Fruit fly (Drosophila melanogaster) whole organism, embryonic: Measurements from ENCODE around the gene CG6415.

Experiments used
- Atf3 ChIP-seq: fragments of 200-800 bp; sonication (Bioruptor generic); optimal IDR thresholded peaks from 3 replicates; lab custom pipeline; 2016; ENCODE audit warnings: missing biosample characterization, missing genetic modification characterization
- Atf6 ChIP-seq: fragments of 200-800 bp; sonication (Bioruptor generic); IDR thresholded peaks from 2 replicates; pipeline ENCODE4 v1.3.6; 2022; ENCODE audit warnings: missing biosample characterization, missing genetic modification characterization
- B-H1 ChIP-seq: fragments of 200-800 bp; sonication (Bioruptor generic); IDR thresholded peaks from 3 replicates; pipeline ENCODE4 v1.3.6; 2022; ENCODE audit warnings: missing biosample characterization, missing genetic modification characterization
- CG10321 ChIP-seq: fragments of 200-800 bp; sonication (Bioruptor generic); IDR thresholded peaks from 2 replicates; pipeline ENCODE4 v1.3.6; 2022; ENCODE audit warnings: missing biosample characterization, missing genetic modification characterization
- CG10366 ChIP-seq: fragments of 200-800 bp; sonication (Bioruptor generic); IDR thresholded peaks from 2 replicates; pipeline ENCODE4 v1.3.6; 2022; ENCODE audit warnings: missing biosample characterization, missing genetic modification characterization
- CG11504 ChIP-seq: fragments of 200-800 bp; sonication (Bioruptor generic); optimal IDR thresholded peaks from 3 replicates; lab custom pipeline; 2019; ENCODE audit warnings: missing biosample characterization, mild to moderate bottlenecking, missing genetic modification characterization, moderate library complexity
- CG1233 ChIP-seq: fragments of 200-800 bp; sonication (Bioruptor generic); optimal IDR thresholded peaks from 4 replicates; lab custom pipeline; 2018; ENCODE audit warnings: missing biosample characterization, mild to moderate bottlenecking, missing genetic modification characterization
- CG12942 ChIP-seq: fragments of 200-800 bp; sonication (Bioruptor generic); optimal IDR thresholded peaks from 3 replicates; lab custom pipeline; 2016; ENCODE audit warnings: missing biosample characterization, missing genetic modification characterization
- CG14667 ChIP-seq: fragments of 200-800 bp; sonication (Bioruptor generic); IDR thresholded peaks from 2 replicates; pipeline ENCODE4 v1.3.6; 2022; ENCODE audit warnings: missing biosample characterization, missing genetic modification characterization
- CG15269 ChIP-seq: fragments of 200-800 bp; sonication (Bioruptor generic); optimal IDR thresholded peaks from 2 replicates; lab custom pipeline; 2018; ENCODE audit warnings: missing biosample characterization, mild to moderate bottlenecking, missing genetic modification characterization, moderate library complexity
- CG16779 ChIP-seq: fragments of 200-800 bp; sonication (Bioruptor generic); IDR thresholded peaks from 2 replicates; pipeline ENCODE4 v1.3.6; 2022; ENCODE audit warnings: missing biosample characterization, missing genetic modification characterization
- CG17359 ChIP-seq: fragments of 200-800 bp; sonication (Bioruptor generic); optimal IDR thresholded peaks from 3 replicates; lab custom pipeline; 2018; ENCODE audit warnings: missing biosample characterization, mild to moderate bottlenecking, missing genetic modification characterization, moderate library complexity
- CG18764 ChIP-seq: fragments of 200-800 bp; sonication (Bioruptor generic); optimal IDR thresholded peaks from 3 replicates; lab custom pipeline; 2016; ENCODE audit warnings: missing biosample characterization, missing genetic modification characterization
- CG2678 ChIP-seq: fragments of 200-800 bp; sonication (Bioruptor generic); optimal IDR thresholded peaks from 3 replicates; lab custom pipeline; 2019; ENCODE audit warnings: missing biosample characterization, mild to moderate bottlenecking, missing genetic modification characterization, moderate library complexity
- CG32532 ChIP-seq: fragments of 200-800 bp; sonication (Bioruptor generic); IDR thresholded peaks from 2 replicates; pipeline ENCODE4 v1.3.6; 2022; ENCODE audit warnings: missing biosample characterization, missing genetic modification characterization
- CG3281 ChIP-seq: fragments of 200-800 bp; sonication (Bioruptor generic); optimal IDR thresholded peaks from 3 replicates; lab custom pipeline; 2017; ENCODE audit warnings: missing biosample characterization, mild to moderate bottlenecking, missing genetic modification characterization
- CG6813 ChIP-seq: fragments of 200-800 bp; sonication (Bioruptor generic); optimal IDR thresholded peaks from 2 replicates; lab custom pipeline; 2017; ENCODE audit warnings: missing biosample characterization, missing genetic modification characterization, mild to moderate bottlenecking, moderate library complexity, missing genetic modification reagents
- CG8089 ChIP-seq: fragments of 200-800 bp; sonication (Bioruptor generic); optimal IDR thresholded peaks from 3 replicates; lab custom pipeline; 2016; ENCODE audit warnings: missing biosample characterization, missing genetic modification characterization
- CG9797 ChIP-seq: fragments of 200-800 bp; sonication (Bioruptor generic); optimal IDR thresholded peaks from 3 replicates; lab custom pipeline; 2018; ENCODE audit warnings: missing biosample characterization, mild to moderate bottlenecking, missing genetic modification characterization
- CG9932 ChIP-seq: fragments of 200-800 bp; sonication (Bioruptor generic); IDR thresholded peaks from 2 replicates; pipeline ENCODE4 v1.3.6; 2022; ENCODE audit warnings: missing biosample characterization, missing genetic modification characterization
- D19B ChIP-seq: fragments of 200-800 bp; sonication (Bioruptor generic); optimal IDR thresholded peaks from 2 replicates; lab custom pipeline; 2017; ENCODE audit warnings: missing biosample characterization, mild to moderate bottlenecking, missing genetic modification characterization
- Doc3 ChIP-seq: fragments of 200-800 bp; sonication (Bioruptor generic); IDR thresholded peaks from 3 replicates; pipeline ENCODE4 v1.3.6; 2022; ENCODE audit warnings: missing biosample characterization, missing genetic modification characterization; ENCODE audit not compliant: partially characterized antibody
- Ets65A ChIP-seq: fragments of 200-800 bp; sonication (Bioruptor generic); peaks from one replicate; lab custom pipeline; 2016; ENCODE audit warnings: missing biosample characterization, missing genetic modification characterization
- Fer2 ChIP-seq: fragments of 200-800 bp; sonication (Bioruptor generic); optimal IDR thresholded peaks from 2 replicates; lab custom pipeline; 2018; ENCODE audit warnings: missing biosample characterization, mild to moderate bottlenecking, missing genetic modification characterization, moderate library complexity
- Fer3 ChIP-seq: fragments of 200-800 bp; sonication (Bioruptor generic); optimal IDR thresholded peaks from 2 replicates; lab custom pipeline; 2018; ENCODE audit warnings: missing biosample characterization, mild to moderate bottlenecking, missing genetic modification characterization, moderate library complexity
- MESR4 ChIP-seq: fragments of 200-800 bp; sonication (Bioruptor generic); optimal IDR thresholded peaks from 2 replicates; lab custom pipeline; 2018; ENCODE audit warnings: missing biosample characterization, mild to moderate bottlenecking, missing genetic modification characterization, moderate library complexity
- Med ChIP-seq: fragments of 200-800 bp; sonication (Bioruptor generic); peaks from one replicate; lab custom pipeline; 2016; ENCODE audit warnings: missing biosample characterization, missing genetic modification characterization, mild to moderate bottlenecking, inconsistent platforms, moderate library complexity
- Meics ChIP-seq: fragments of 200-800 bp; sonication (Bioruptor generic); optimal IDR thresholded peaks from 2 replicates; lab custom pipeline; 2017; ENCODE audit warnings: missing biosample characterization, mild to moderate bottlenecking, missing genetic modification characterization
- Sox102F ChIP-seq: fragments of 200-800 bp; sonication (Bioruptor generic); optimal IDR thresholded peaks from 2 replicates; lab custom pipeline; 2018; ENCODE audit warnings: missing biosample characterization, mild to moderate bottlenecking, missing genetic modification characterization, moderate library complexity
- Taf1 ChIP-seq: fragments of 200-800 bp; sonication (Bioruptor generic); IDR thresholded peaks from 2 replicates; pipeline ENCODE4 v1.3.6; 2022; ENCODE audit warnings: missing biosample characterization, missing genetic modification characterization
- ato ChIP-seq: fragments of 200-800 bp; sonication (Bioruptor generic); IDR thresholded peaks from 2 replicates; pipeline ENCODE4 v1.3.6; 2022; ENCODE audit warnings: missing biosample characterization, missing genetic modification characterization; ENCODE audit not compliant: partially characterized antibody
- bbx ChIP-seq: fragments of 200-800 bp; sonication (Bioruptor generic); IDR thresholded peaks from 2 replicates; pipeline ENCODE4 v1.3.6; 2022; ENCODE audit warnings: missing biosample characterization, missing genetic modification characterization; ENCODE audit not compliant: partially characterized antibody
- btn ChIP-seq: fragments of 200-800 bp; sonication (Bioruptor generic); optimal IDR thresholded peaks from 2 replicates; lab custom pipeline; 2016; ENCODE audit warnings: missing biosample characterization, missing genetic modification characterization
- fd102C ChIP-seq: fragments of 200-800 bp; sonication (Bioruptor generic); optimal IDR thresholded peaks from 2 replicates; lab custom pipeline; 2018; ENCODE audit warnings: missing biosample characterization, mild to moderate bottlenecking, missing genetic modification characterization, moderate library complexity
- gem ChIP-seq: fragments of 200-800 bp; sonication (Bioruptor generic); optimal IDR thresholded peaks from 2 replicates; lab custom pipeline; 2019; ENCODE audit warnings: missing biosample characterization, mild to moderate bottlenecking, missing genetic modification characterization, moderate library complexity
- gfzf ChIP-seq: fragments of 200-800 bp; sonication (Bioruptor generic); optimal IDR thresholded peaks from 2 replicates; lab custom pipeline; 2016; ENCODE audit warnings: missing biosample characterization, mild to moderate bottlenecking, missing genetic modification characterization, moderate library complexity
- gro ChIP-seq: fragments of 200-800 bp; sonication (Bioruptor generic); optimal IDR thresholded peaks from 2 replicates; lab custom pipeline; 2016; ENCODE audit warnings: missing biosample characterization, missing genetic modification characterization
- gsb-n ChIP-seq: fragments of 200-800 bp; sonication (Bioruptor generic); optimal IDR thresholded peaks from 3 replicates; lab custom pipeline; 2018; ENCODE audit warnings: missing biosample characterization, mild to moderate bottlenecking, missing genetic modification characterization
- ind ChIP-seq: fragments of 200-800 bp; sonication (Bioruptor generic); optimal IDR thresholded peaks from 3 replicates; lab custom pipeline; 2016; ENCODE audit warnings: missing biosample characterization, missing genetic modification characterization
- jing ChIP-seq: fragments of 200-800 bp; sonication (Bioruptor generic); optimal IDR thresholded peaks from 2 replicates; lab custom pipeline; 2018; ENCODE audit warnings: missing biosample characterization, mild to moderate bottlenecking, missing genetic modification characterization
- kay ChIP-seq: fragments of 200-800 bp; sonication (Bioruptor generic); optimal IDR thresholded peaks from 2 replicates; lab custom pipeline; 2016; ENCODE audit warnings: missing biosample characterization, missing genetic modification characterization
- org-1 ChIP-seq: fragments of 200-800 bp; sonication (Bioruptor generic); optimal IDR thresholded peaks from 2 replicates; lab custom pipeline; 2017; ENCODE audit warnings: missing biosample characterization, missing genetic modification characterization
- pum ChIP-seq: fragments of 200-800 bp; sonication (Bioruptor generic); optimal IDR thresholded peaks from 2 replicates; lab custom pipeline; 2016; ENCODE audit warnings: missing biosample characterization, missing genetic modification characterization
- slbo ChIP-seq: fragments of 200-800 bp; sonication (Bioruptor generic); IDR thresholded peaks from 2 replicates; pipeline ENCODE4 v1.3.6; 2022; ENCODE audit warnings: missing biosample characterization, missing genetic modification characterization
- vnd ChIP-seq: fragments of 200-800 bp; sonication (Bioruptor generic); IDR thresholded peaks from 3 replicates; pipeline ENCODE4 v1.3.6; 2022; ENCODE audit warnings: missing biosample characterization, missing genetic modification characterization; ENCODE audit not compliant: partially characterized antibody
- vvl ChIP-seq: fragments of 200-800 bp; sonication (Bioruptor generic); IDR thresholded peaks from 2 replicates; pipeline ENCODE4 v1.3.6; 2022; ENCODE audit warnings: missing biosample characterization, missing genetic modification characterization
- wdn ChIP-seq: fragments of 200-800 bp; sonication (Bioruptor generic); IDR thresholded peaks from 2 replicates; pipeline ENCODE4 v1.3.6; 2022; ENCODE audit warnings: missing biosample characterization, missing genetic modification characterization
- z ChIP-seq: fragments of 200-800 bp; sonication (Bioruptor generic); IDR thresholded peaks from 3 replicates; pipeline ENCODE4 v1.3.6; 2022; ENCODE audit warnings: missing biosample characterization, missing genetic modification characterization
- zen2 ChIP-seq: fragments of 200-800 bp; sonication (Bioruptor generic); IDR thresholded peaks from 3 replicates; pipeline ENCODE4 v1.3.6; 2022; ENCODE audit warnings: missing biosample characterization, missing genetic modification characterization; ENCODE audit not compliant: partially characterized antibody
- zf30C ChIP-seq: fragments of 200-800 bp; sonication (Bioruptor generic); optimal IDR thresholded peaks from 3 replicates; lab custom pipeline; 2018; ENCODE audit warnings: missing biosample characterization, mild to moderate bottlenecking, missing genetic modification characterization

Gene CG6415

dm6 chr2L:10679568-10679967, 23.9 kb upstream of the CG6415 start (continued):
- TF ChIP-seq wdn (GFP tag; lab: Robert Waterston, UW) (no peak), Atf3 (GFP tag; lab: Kevin White, UChicago) (no peak), btn (GFP tag; lab: Kevin White, UChicago) (no peak), z (no peak), CG9797 (no peak), Fer2 (tag; lab: Kevin White, UChicago) (no peak), Atf6 (GFP tag; lab: Robert Waterston, UW) (peak; percentile 15; the same call in 1 of the 2 replicates), kay (GFP tag; lab: Kevin White, UChicago) (peak; percentile 6), Meics (GFP tag; lab: Kevin White, UChicago) (peak; percentile 5), CG6813 (GFP tag; lab: Kevin White, UChicago) (no peak), ind (no peak), Med (GFP tag; lab: Kevin White, UChicago) (peak; percentile 74), slbo (no peak; the same call in 1 of the 2 replicates), CG9932 (GFP tag; lab: Robert Waterston, UW) (peak; percentile 47; the same call in 1 of the 2 replicates), zf30C (GFP tag; lab: Kevin White, UChicago) (no peak)

dm6 chr2L:10680584-10681080, 22.8 kb upstream of the CG6415 start, which contains the start of gene CG17105:
TSS of gene CG17105 (plus strand) at chr2L:10681030.
- TF ChIP-seq CG12942 (GFP tag; lab: Kevin White, UChicago) (no peak), D19B (no peak), org-1 (no peak), gfzf (GFP tag; lab: Kevin White, UChicago) (no peak), CG11504 (tag; lab: Kevin White, UChicago) (peak; percentile 11), CG2678 (peak; percentile 10), CG14667 (GFP tag; lab: Robert Waterston, UW) (no peak), CG17359 (no peak), Ets65A (GFP tag; lab: Kevin White, UChicago) (no peak), CG10321 (GFP tag; lab: Robert Waterston, UW) (no peak), gro (GFP tag; lab: Kevin White, UChicago) (no peak), CG8089 (GFP tag; lab: Kevin White, UChicago) (no peak), CG15269 (tag; lab: Kevin White, UChicago) (peak; percentile 14), CG1233 (GFP tag; lab: Kevin White, UChicago) (no peak), MESR4 (GFP tag; lab: Kevin White, UChicago) (no peak), Taf1 (GFP tag; lab: Robert Waterston, UW) (no peak), CG16779 (GFP tag; lab: Robert Waterston, UW) (no peak), Sox102F (GFP tag; lab: Kevin White, UChicago) (peak; percentile 24), CG32532 (GFP tag; lab: Robert Waterston, UW) (peak; percentile 9; the same call in 1 of the 2 replicates), jing (GFP tag; lab: Kevin White, UChicago) (no peak), CG3281 (peak; percentile 3), gsb-n (tag; lab: Kevin White, UChicago) (no peak), CG10366 (no peak), ato (GFP tag; lab: Robert Waterston, UW) (no peak), vvl (no peak), vnd (GFP tag; lab: Robert Waterston, UW) (no peak), pum (GFP tag; lab: Kevin White, UChicago) (no peak), Doc3 (no peak), B-H1 (GFP tag; lab: Robert Waterston, UW) (no peak), Fer3 (tag; lab: Kevin White, UChicago) (peak; percentile 6), zen2 (GFP tag; lab: Robert Waterston, UW) (no peak), bbx (no peak), fd102C (no peak), gem (peak; percentile 39), CG18764 (GFP tag; lab: Kevin White, UChicago) (no peak)
